Fruit fly (Drosophila melanogaster) S2 (cell line): ENCODE measurements around the gene Pka-C2.

Experiments
- CG8478 ChIP-seq: fragments of >200 bp; optimal IDR thresholded peaks from 2 replicates; lab custom pipeline; 2018
- CTCF ChIP-seq, 2 experiments: fragments of >200 bp; optimal IDR thresholded peaks; 2 replicates each; lab custom pipeline; 2018

DNA sequence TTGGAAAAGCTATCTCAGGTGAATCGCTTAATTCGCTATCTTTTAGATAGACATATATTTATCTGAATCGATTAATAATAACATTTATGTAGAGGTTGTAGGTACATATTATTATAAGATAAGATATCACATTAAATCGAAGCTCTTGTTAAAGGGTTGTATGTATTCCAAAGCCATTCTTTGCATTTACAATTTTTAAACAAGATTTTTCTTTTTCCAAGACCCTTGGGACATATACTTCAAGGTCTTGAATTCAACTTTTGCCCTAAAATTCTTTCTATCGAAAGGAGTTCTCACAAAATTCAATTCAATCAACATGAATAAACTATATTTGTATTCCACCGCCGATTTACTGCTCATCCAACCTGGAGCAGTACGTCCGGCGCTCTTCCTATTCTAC is 48.1 kb downstream of the Pka-C2 start, which contains the start of gene CG34432:
- TF ChIP-seq CTCF (optimal IDR thresholded peaks at IDR 0.05; lab: Kevin White, UChicago), result no peak
- no peak for TF ChIP-seq CG8478 (lab: Kevin White, UChicago)
